Fruit fly (Drosophila melanogaster): ENCODE measurements around the gene CG42635.

The CG42635 gene

DNA sequence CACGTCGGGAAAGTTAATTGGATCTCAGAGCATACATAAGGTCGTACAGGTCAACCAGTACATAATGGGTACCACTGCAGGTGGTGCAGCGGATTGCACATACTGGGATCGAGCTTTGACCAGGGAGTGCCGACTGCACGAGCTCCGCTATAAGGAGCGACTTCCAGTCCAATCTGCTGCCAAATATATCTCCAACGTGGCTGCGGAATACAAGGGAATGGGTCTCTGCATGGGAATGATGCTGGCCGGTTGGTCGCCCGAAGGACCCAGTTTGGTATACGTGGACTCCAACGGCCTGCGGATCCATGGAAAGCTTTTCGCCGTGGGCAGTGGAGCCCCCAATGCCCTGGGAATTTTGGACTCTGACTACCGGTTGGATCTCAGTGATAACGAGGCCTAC, 17.0 kb upstream of the CG42635 start (continued):
- TF ChIP-seq CG1832 (GFP tag; optimal IDR thresholded peaks at IDR 0.05) = no peak
- TF ChIP-seq Abd-B (GFP tag; optimal IDR thresholded peaks at IDR 0.05) = no peak
- no peak for TF ChIP-seq CG14710 (tag; optimal IDR thresholded peaks at IDR 0.05)
- no peak for TF ChIP-seq Vsx1 (GFP tag; optimal IDR thresholded peaks at IDR 0.05)
- TF ChIP-seq sim (GFP tag; IDR thresholded peaks at IDR 0.05) = no peak

DNA sequence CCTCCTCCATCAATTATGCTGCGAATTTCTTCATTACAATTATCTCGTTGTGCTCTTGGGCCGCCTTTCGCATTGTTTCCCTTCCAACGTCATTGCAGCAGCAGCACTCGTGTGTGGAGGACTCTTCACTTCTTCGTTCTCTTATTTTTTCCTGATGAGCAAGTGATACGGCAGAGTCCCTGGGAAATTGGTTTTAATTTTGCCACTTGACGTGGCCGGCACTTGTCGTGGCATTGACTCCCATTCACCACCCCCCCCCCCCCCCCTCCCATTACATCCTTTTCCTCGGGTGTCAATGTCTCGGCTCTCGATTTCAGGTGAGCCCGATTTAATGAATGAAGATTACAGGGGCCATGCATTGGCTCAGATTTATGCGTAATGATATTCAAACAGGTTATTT, 5.6 kb upstream of the CG42635 start:
- peak; percentile 60 for TF ChIP-seq Hr39 (optimal IDR thresholded peaks at IDR 0.05)
- TF ChIP-seq CG7786 (GFP tag; optimal IDR thresholded peaks at IDR 0.05) = no peak
- no peak for TF ChIP-seq CG8944 (GFP tag; optimal IDR thresholded peaks at IDR 0.05)
- TF ChIP-seq dati (GFP tag; IDR thresholded peaks at IDR 0.05) = no peak
- no peak for TF ChIP-seq Taf1 (GFP tag; IDR thresholded peaks at IDR 0.05)

DNA sequence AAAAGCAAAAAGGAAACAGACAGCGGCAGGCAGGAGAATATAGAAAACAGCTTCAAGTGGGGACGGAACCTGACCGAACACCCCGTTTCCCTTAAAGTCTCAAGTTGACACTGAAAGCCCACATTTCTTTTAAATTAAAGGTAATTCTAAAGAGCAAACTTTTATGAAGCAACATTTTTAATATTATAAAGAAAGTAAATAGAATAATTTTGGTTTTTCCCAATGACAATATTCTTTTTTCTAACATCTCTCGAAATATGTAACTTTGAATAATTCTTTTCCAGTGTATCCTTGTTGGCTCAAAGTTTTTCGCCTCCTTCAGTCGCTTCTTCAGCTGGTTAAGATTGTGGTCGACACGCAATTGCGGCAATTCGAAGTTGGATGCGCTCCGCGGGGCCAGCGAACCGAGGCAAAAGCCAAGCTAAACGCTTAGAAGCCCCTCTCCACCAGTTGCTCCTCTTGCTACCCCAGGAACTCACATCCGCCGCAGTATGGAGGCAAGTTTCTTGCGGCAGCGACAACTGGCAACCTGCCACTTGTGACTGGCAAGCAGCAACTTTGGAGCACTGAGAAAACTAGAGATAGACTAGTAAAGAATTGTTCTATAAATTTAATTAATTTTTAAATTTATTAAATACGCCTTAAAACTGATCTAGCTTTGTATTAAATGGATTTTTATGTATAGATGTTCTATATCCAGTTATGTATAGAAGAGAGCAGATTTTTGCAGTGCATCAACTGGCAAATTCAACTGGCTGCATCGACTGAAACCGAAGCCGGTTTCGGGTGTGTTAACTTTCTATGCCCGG, 4.5 kb upstream of the CG42635 start:
- TF ChIP-seq Gug (GFP tag; IDR thresholded peaks at IDR 0.05) = no peak
- TF ChIP-seq HmgZ (tag; optimal IDR thresholded peaks at IDR 0.05) = no peak
- TF ChIP-seq cad (GFP tag; optimal IDR thresholded peaks at IDR 0.05) = no peak
- no peak for TF ChIP-seq ind (GFP tag; optimal IDR thresholded peaks at IDR 0.05)
- TF ChIP-seq E2f1 (GFP tag; IDR thresholded peaks at IDR 0.05) = no peak
- TF ChIP-seq hkb (optimal IDR thresholded peaks at IDR 0.05) = no peak
- no peak for TF ChIP-seq hkb (GFP tag; IDR thresholded peaks at IDR 0.05)
- TF ChIP-seq CG14014 (GFP tag; IDR thresholded peaks at IDR 0.05) = no peak
- no peak for TF ChIP-seq Hr78 (GFP tag; optimal IDR thresholded peaks at IDR 0.05)
- TF ChIP-seq corto (GFP tag; optimal IDR thresholded peaks at IDR 0.05) = peak; percentile 37
- peak; percentile 95 for TF ChIP-seq Drgx (GFP tag; IDR thresholded peaks at IDR 0.05)
- no peak for TF ChIP-seq sqz (GFP tag; optimal IDR thresholded peaks at IDR 0.05)
- no peak for TF ChIP-seq CG13287 (GFP tag; IDR thresholded peaks at IDR 0.05; ENCODE audit: partially characterized antibody)
- TF ChIP-seq ro (GFP tag; IDR thresholded peaks at IDR 0.05) = no peak
- TF ChIP-seq kni (GFP tag; optimal IDR thresholded peaks at IDR 0.05) = no peak
- peak in 1 of 2 experiments; percentile 19 for TF ChIP-seq bsh (GFP tag; optimal IDR thresholded peaks at IDR 0.05)
- TF ChIP-seq nmo (GFP tag; optimal IDR thresholded peaks at IDR 0.05) = no peak
- peak; percentile 35 for TF ChIP-seq lbe (GFP tag; optimal IDR thresholded peaks at IDR 0.05)
- TF ChIP-seq CG7357 (GFP tag; IDR thresholded peaks at IDR 0.05) = no peak

DNA sequence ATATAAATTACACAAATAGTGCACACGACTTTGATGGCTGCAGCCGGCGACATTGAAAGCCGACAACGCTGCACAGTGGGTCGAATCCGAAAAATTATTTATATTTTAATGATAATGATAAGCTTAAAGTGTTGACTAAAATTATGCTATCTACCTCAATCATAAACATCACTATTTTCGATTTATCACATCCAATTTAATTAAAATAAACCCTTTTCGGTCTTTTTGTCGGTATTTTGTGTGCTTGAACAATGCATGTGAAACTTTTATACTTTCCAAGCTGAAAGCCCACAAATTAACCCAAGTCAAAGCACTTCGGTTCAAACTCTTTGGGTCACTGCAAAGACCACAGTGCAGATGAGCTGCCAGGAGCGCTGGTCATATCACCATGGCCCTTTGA, 2.3 kb upstream of the CG42635 start:
- TF ChIP-seq bsh (GFP tag; optimal IDR thresholded peaks at IDR 0.05) = peak in 1 of 2 experiments; percentile 67
- TF ChIP-seq sens (GFP tag) = peak; percentile 76
- no peak for TF ChIP-seq Hand (GFP tag; optimal IDR thresholded peaks at IDR 0.05)
- no peak for TF ChIP-seq CG14667 (GFP tag; IDR thresholded peaks at IDR 0.05)
- TF ChIP-seq CG2875 (GFP tag; optimal IDR thresholded peaks at IDR 0.05) = no peak
- 0 out of 2 replicates have a peak, but pooled peaks have one; percentile 5 for TF ChIP-seq Oaz (GFP tag; IDR thresholded peaks at IDR 0.05)
- peak; percentile 40 for TF ChIP-seq CG11504 (tag; optimal IDR thresholded peaks at IDR 0.05)
- TF ChIP-seq Sox102F (GFP tag; optimal IDR thresholded peaks at IDR 0.05) = peak; percentile 25
- TF ChIP-seq eve (GFP tag; optimal IDR thresholded peaks at IDR 0.05) = no peak
- TF ChIP-seq CG10321 (GFP tag; IDR thresholded peaks at IDR 0.05) = no peak
- no peak for TF ChIP-seq Chrac-16 (GFP tag; optimal IDR thresholded peaks at IDR 0.05)
- TF ChIP-seq grn (GFP tag; optimal IDR thresholded peaks at IDR 0.05) = no peak
- no peak for TF ChIP-seq ATbp (GFP tag; optimal IDR thresholded peaks at IDR 0.05)
- peak; percentile 37 for TF ChIP-seq dmrt99B (tag; optimal IDR thresholded peaks at IDR 0.05)
- peak; percentile 71 for TF ChIP-seq Drgx (GFP tag; IDR thresholded peaks at IDR 0.05)

All from whole organism, embryonic.